Worm (Caenorhabditis elegans) whole organism, L1 larva: ENCODE data around the gene C16A11.5.

ENCODE experiments used
- ama-1 ChIP-seq: fragments of 150-350 bp; optimal IDR thresholded peaks from 2 replicates; lab custom pipeline; 2014
- mdl-1 ChIP-seq, 2 experiments: fragments of 150-350 bp; optimal IDR thresholded peaks; 2 replicates each; lab custom pipeline; 2014 to 2017; ENCODE audit warnings: missing biosample characterization in 2 of 2, missing genetic modification characterization in 2 of 2, inconsistent platforms in 1 of 2
- nhr-19 ChIP-seq: fragments of 200-800 bp; sonication (Bioruptor generic); conservative IDR thresholded peaks from 2 replicates; pipeline ENCODE4 v1.3.6; 2022; ENCODE audit warnings: missing genetic modification characterization, missing compliant biosample characterization
- nhr-76 ChIP-seq: sonication (generic microtip); optimal IDR thresholded peaks from 2 replicates; lab custom pipeline; 2017; ENCODE audit warnings: missing biosample characterization, missing genetic modification characterization
- snpc-4 ChIP-seq: fragments of 150-350 bp; optimal IDR thresholded peaks from 2 replicates; lab custom pipeline; 2014; ENCODE audit warnings: missing biosample characterization, missing genetic modification characterization
- unc-130 ChIP-seq: fragments of 150-350 bp; optimal IDR thresholded peaks from 2 replicates; lab custom pipeline; 2017; ENCODE audit warnings: missing biosample characterization, missing genetic modification characterization, inconsistent platforms

- TF ChIP-seq nhr-76 (tag; lab: Kevin White, UChicago) (no peak), mdl-1 (tag; optimal IDR thresholded peaks at IDR 0.05; lab: Kevin White, UChicago) (no peak), ama-1 (lab: Kevin White, UChicago) (no peak), snpc-4 (tag; lab: Kevin White, UChicago) (no peak), nhr-19 (GFP tag; lab: Robert Waterston, UW) (no peak), unc-130 (no peak)
These were observed 5.1 kb downstream of the C16A11.5 start for ce11 chrII:4228112-4228770.
